Worm (Caenorhabditis elegans) whole organism, midembryonic: ENCODE data around the gene dgn-3.

Experiments used
- T22C8.4 ChIP-seq: fragments of 200-800 bp; sonication (Bioruptor generic); IDR thresholded peaks from 2 replicates; pipeline ENCODE4 v1.3.6; 2022; ENCODE audit warnings: missing genetic modification characterization, missing compliant biosample characterization
- cog-1 ChIP-seq: sonication (generic microtip); optimal IDR thresholded peaks from 2 replicates; lab custom pipeline; 2016; ENCODE audit warnings: missing genetic modification characterization, missing compliant biosample characterization
- flt-1 ChIP-seq: fragments of 200-800 bp; sonication (Bioruptor generic); IDR thresholded peaks from 2 replicates; pipeline ENCODE4 v1.3.6; 2022; ENCODE audit warnings: missing genetic modification characterization, missing compliant biosample characterization
- klf-2 ChIP-seq: fragments of 200-800 bp; sonication (Bioruptor generic); conservative IDR thresholded peaks from 2 replicates; pipeline ENCODE4 v1.3.6; 2022; ENCODE audit warnings: missing genetic modification reagents, missing genetic modification characterization, missing compliant biosample characterization
- med-1 ChIP-seq: sonication (generic microtip); optimal IDR thresholded peaks from 2 replicates; lab custom pipeline; 2017; ENCODE audit warnings: missing genetic modification characterization, mild to moderate bottlenecking, missing compliant biosample characterization, antibody characterized with exemption, missing genetic modification reagents; ENCODE audit not compliant: insufficient read depth
- ref-1 ChIP-seq: fragments of 200-800 bp; sonication (Bioruptor generic); conservative IDR thresholded peaks from 2 replicates; pipeline ENCODE4 v1.3.6; 2022; ENCODE audit warnings: missing genetic modification reagents, missing genetic modification characterization, missing compliant biosample characterization
- tab-1 ChIP-seq: fragments of 200-800 bp; sonication (Bioruptor generic); IDR thresholded peaks from 2 replicates; pipeline ENCODE4 v1.3.6; 2022; ENCODE audit warnings: missing genetic modification characterization, missing compliant biosample characterization
- ztf-23 ChIP-seq: fragments of 200-800 bp; sonication (Bioruptor generic); IDR thresholded peaks from 2 replicates; pipeline ENCODE4 v1.3.6; 2022; ENCODE audit warnings: missing genetic modification reagents, missing genetic modification characterization, missing compliant biosample characterization
- ztf-29 ChIP-seq: fragments of 200-800 bp; sonication (Bioruptor generic); IDR thresholded peaks from 2 replicates; pipeline ENCODE4 v1.3.6; 2022; ENCODE audit warnings: missing genetic modification reagents, missing genetic modification characterization, missing compliant biosample characterization

DNA sequence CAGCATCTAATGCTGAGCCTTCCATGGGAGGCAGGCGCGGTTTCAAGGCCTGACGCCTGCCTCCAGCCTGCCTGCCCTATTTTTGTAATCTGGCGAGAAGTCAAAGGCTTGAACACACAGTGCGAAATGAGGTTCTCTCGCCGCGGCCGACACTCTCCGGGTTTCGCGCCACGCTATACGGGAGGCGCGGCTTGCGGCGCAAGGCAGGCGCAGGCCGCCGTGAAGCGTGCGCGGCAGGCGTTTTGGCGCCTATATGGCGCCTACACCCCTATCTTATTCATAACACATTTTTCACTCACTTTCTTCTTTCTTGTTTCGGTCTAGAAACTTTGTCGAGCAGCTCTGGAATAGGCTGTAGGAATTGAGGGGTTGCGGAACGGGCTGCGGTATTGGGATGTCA lies 26.6 kb upstream of the dgn-3 start:
- no peak for TF ChIP-seq med-1 (GFP tag; lab: Kevin White, UChicago)
- no peak for TF ChIP-seq ref-1
- no peak for TF ChIP-seq klf-2 (GFP tag; lab: Robert Waterston, UW)
- 0 out of 2 replicates have a peak, but pooled peaks have one; percentile 26 for TF ChIP-seq tab-1 (GFP tag; lab: Robert Waterston, UW)
- no peak for TF ChIP-seq flt-1 (GFP tag; lab: Robert Waterston, UW)
- TF ChIP-seq T22C8.4 (GFP tag; lab: Robert Waterston, UW), result no peak
- TF ChIP-seq cog-1 (tag; lab: Kevin White, UChicago), result no peak
- no peak for TF ChIP-seq ztf-23 (GFP tag; lab: Robert Waterston, UW)
- TF ChIP-seq ztf-29 (GFP tag; lab: Robert Waterston, UW), result no peak
